Fruit fly (Drosophila melanogaster): Measurements from ENCODE around the gene CG13051.

dm6 chr3L:16289067-16289466, 24.2 kb upstream of the CG13051 start:
- no peak for TF ChIP-seq h (GFP tag; optimal IDR thresholded peaks at IDR 0.05)
- no peak for TF ChIP-seq tai (GFP tag; optimal IDR thresholded peaks at IDR 0.05)
- no peak for TF ChIP-seq dl (GFP tag; optimal IDR thresholded peaks at IDR 0.05; ENCODE audit: insufficient read depth in 1 of 2, partially characterized antibody in 2 of 2)
- no peak for TF ChIP-seq Mio (GFP tag; optimal IDR thresholded peaks at IDR 0.05)
- no peak for TF ChIP-seq CrebA (GFP tag; optimal IDR thresholded peaks at IDR 0.05; ENCODE audit: borderline replicate concordance)
- TF ChIP-seq sage (GFP tag; optimal IDR thresholded peaks at IDR 0.05) = no peak
- TF ChIP-seq br (GFP tag; optimal IDR thresholded peaks at IDR 0.05) = no peak
- no peak for TF ChIP-seq fru (GFP tag; optimal IDR thresholded peaks at IDR 0.05)
- TF ChIP-seq CG32264 (GFP tag; optimal IDR thresholded peaks at IDR 0.05) = no peak
- TF ChIP-seq Myc (optimal IDR thresholded peaks at IDR 0.05) = no peak
- no peak for TF ChIP-seq N (GFP tag; optimal IDR thresholded peaks at IDR 0.05)
- no peak for TF ChIP-seq dsf (GFP tag; optimal IDR thresholded peaks at IDR 0.05; ENCODE audit: borderline replicate concordance)
- no peak for TF ChIP-seq usp (GFP tag; optimal IDR thresholded peaks at IDR 0.05)
